Worm (Caenorhabditis elegans) whole organism, mixed stage, embryonic: ENCODE measurements around the gene ZK512.8.

Source experiments
- M03D4.4 ChIP-seq: sonication (generic microtip); optimal IDR thresholded peaks from 2 replicates; lab custom pipeline; 2017; ENCODE audit warnings: mild to moderate bottlenecking, missing genetic modification characterization, missing compliant biosample characterization
- bed-3 ChIP-seq: fragments of 200-800 bp; sonication (Bioruptor generic); optimal IDR thresholded peaks from 3 replicates; lab custom pipeline; 2018; ENCODE audit warnings: mild to moderate bottlenecking, missing genetic modification characterization, moderate library complexity, missing compliant biosample characterization
- ceh-39 ChIP-seq: fragments of 150-350 bp; optimal IDR thresholded peaks from 2 replicates; lab custom pipeline; 2014; ENCODE audit warnings: missing biosample characterization, missing genetic modification characterization
- ceh-43 ChIP-seq: fragments of 200-800 bp; sonication (Bioruptor generic); optimal IDR thresholded peaks from 2 replicates; lab custom pipeline; 2018; ENCODE audit warnings: mild to moderate bottlenecking, missing genetic modification characterization, moderate library complexity, missing compliant biosample characterization
- ceh-83 ChIP-seq: fragments of 200-800 bp; sonication (Bioruptor generic); optimal IDR thresholded peaks from 2 replicates; lab custom pipeline; 2018; ENCODE audit warnings: mild to moderate bottlenecking, missing genetic modification characterization, missing compliant biosample characterization
- cnd-1 ChIP-seq: fragments of 200-800 bp; sonication (Bioruptor generic); optimal IDR thresholded peaks from 2 replicates; lab custom pipeline; 2018; ENCODE audit warnings: mild to moderate bottlenecking, missing genetic modification characterization, missing compliant biosample characterization
- drap-1 ChIP-seq: fragments of 200-800 bp; sonication (Bioruptor generic); optimal IDR thresholded peaks from 3 replicates; lab custom pipeline; 2018; ENCODE audit warnings: mild to moderate bottlenecking, missing genetic modification characterization, missing compliant biosample characterization
- elt-1 ChIP-seq: sonication (generic microtip); optimal IDR thresholded peaks from 2 replicates; lab custom pipeline; 2017; ENCODE audit warnings: missing genetic modification characterization, mild to moderate bottlenecking, missing compliant biosample characterization, antibody characterized with exemption, moderate library complexity, borderline replicate concordance; ENCODE audit not compliant: insufficient read depth
- elt-3 ChIP-seq: fragments of 150-350 bp; optimal IDR thresholded peaks from 2 replicates; lab custom pipeline; 2014; ENCODE audit warnings: missing biosample characterization, missing genetic modification characterization
- flh-1 ChIP-seq: fragments of 200-800 bp; sonication (Bioruptor generic); optimal IDR thresholded peaks from 2 replicates; lab custom pipeline; 2018; ENCODE audit warnings: mild to moderate bottlenecking, missing genetic modification characterization, moderate library complexity, missing compliant biosample characterization
- ham-2 ChIP-seq: fragments of 200-800 bp; sonication (Bioruptor generic); optimal IDR thresholded peaks from 2 replicates; lab custom pipeline; 2018; ENCODE audit warnings: mild to moderate bottlenecking, missing genetic modification characterization, missing compliant biosample characterization
- hlh-1 ChIP-seq: fragments of 150-350 bp; optimal IDR thresholded peaks from 2 replicates; lab custom pipeline; 2014; ENCODE audit warnings: missing biosample characterization, missing genetic modification reagents, missing genetic modification characterization
- lin-13 ChIP-seq: fragments of 150-350 bp; optimal IDR thresholded peaks from 2 replicates; lab custom pipeline; 2014; ENCODE audit warnings: missing biosample characterization, missing genetic modification characterization
- lin-32 ChIP-seq: fragments of 200-800 bp; sonication (Bioruptor generic); optimal IDR thresholded peaks from 2 replicates; lab custom pipeline; 2018; ENCODE audit warnings: mild to moderate bottlenecking, missing genetic modification characterization, missing compliant biosample characterization
- lsy-2 ChIP-seq: fragments of 150-350 bp; optimal IDR thresholded peaks from 2 replicates; lab custom pipeline; 2014; ENCODE audit warnings: missing biosample characterization, missing genetic modification characterization
- mep-1 ChIP-seq: fragments of 150-350 bp; optimal IDR thresholded peaks from 2 replicates; lab custom pipeline; 2017; ENCODE audit warnings: missing biosample characterization, missing genetic modification reagents, missing genetic modification characterization, inconsistent platforms
- mls-2 ChIP-seq: sonication (generic microtip); optimal IDR thresholded peaks from 2 replicates; lab custom pipeline; 2016; ENCODE audit warnings: mild to moderate bottlenecking, missing genetic modification characterization, moderate library complexity, missing compliant biosample characterization
- nhr-12 ChIP-seq: fragments of 150-350 bp; optimal IDR thresholded peaks from 2 replicates; lab custom pipeline; 2014; ENCODE audit warnings: missing biosample characterization, missing genetic modification characterization
- nhr-2 ChIP-seq: fragments of 150-350 bp; optimal IDR thresholded peaks from 2 replicates; lab custom pipeline; 2014; ENCODE audit warnings: missing biosample characterization, missing genetic modification characterization
- nhr-237 ChIP-seq: fragments of 150-350 bp; optimal IDR thresholded peaks from 2 replicates; lab custom pipeline; 2014; ENCODE audit warnings: missing biosample characterization, missing genetic modification characterization
- nhr-76 ChIP-seq: sonication (generic microtip); optimal IDR thresholded peaks from 2 replicates; lab custom pipeline; 2017; ENCODE audit warnings: missing biosample characterization, missing genetic modification characterization
- pha-4 ChIP-seq: fragments of 150-350 bp; optimal IDR thresholded peaks from 2 replicates; lab custom pipeline; 2018; ENCODE audit warnings: missing biosample characterization, missing genetic modification reagents, missing genetic modification characterization
- sem-2 ChIP-seq: fragments of 200-800 bp; sonication (Bioruptor generic); optimal IDR thresholded peaks from 2 replicates; lab custom pipeline; 2018; ENCODE audit warnings: mild to moderate bottlenecking, missing genetic modification characterization, missing compliant biosample characterization
- sptf-1 ChIP-seq: sonication (generic microtip); optimal IDR thresholded peaks from 2 replicates; lab custom pipeline; 2017; ENCODE audit warnings: mild to moderate bottlenecking, missing genetic modification characterization, moderate library complexity, missing compliant biosample characterization
- tbx-8 ChIP-seq: fragments of 200-800 bp; sonication (Bioruptor generic); optimal IDR thresholded peaks from 2 replicates; lab custom pipeline; 2018; ENCODE audit warnings: mild to moderate bottlenecking, missing genetic modification characterization, moderate library complexity, missing compliant biosample characterization
- unc-62 ChIP-seq: fragments of 150-350 bp; optimal IDR thresholded peaks from 2 replicates; lab custom pipeline; 2014; ENCODE audit warnings: missing biosample characterization, missing genetic modification reagents, missing genetic modification characterization
- zip-8 ChIP-seq: fragments of 150-350 bp; optimal IDR thresholded peaks from 2 replicates; lab custom pipeline; 2014; ENCODE audit warnings: missing biosample characterization, missing genetic modification characterization
- ztf-11 ChIP-seq: fragments of 150-350 bp; optimal IDR thresholded peaks from 2 replicates; lab custom pipeline; 2014; ENCODE audit warnings: missing biosample characterization, missing genetic modification characterization

ZK512.8 gene

DNA sequence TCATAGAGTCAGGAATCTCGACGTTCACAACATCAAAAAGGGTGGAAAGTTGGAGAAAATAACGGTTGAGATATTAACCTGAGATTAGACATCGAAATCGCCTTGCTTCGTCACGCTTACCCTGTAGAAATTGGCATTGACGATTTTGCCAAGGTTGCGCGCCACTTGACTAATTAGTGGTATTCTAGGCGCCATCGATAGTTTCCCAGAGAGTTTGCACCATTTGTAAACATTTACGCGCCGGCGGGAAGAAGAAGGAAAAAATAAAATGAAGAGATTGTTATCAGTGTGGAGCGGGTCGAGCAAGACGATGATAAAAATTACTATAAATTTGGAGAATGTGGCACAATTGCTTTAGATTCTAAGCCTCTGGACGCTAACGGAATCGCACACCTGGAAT, 35.6 kb upstream of the ZK512.8 start:
- TF ChIP-seq sptf-1 (tag; lab: Kevin White, UChicago) (no peak), M03D4.4 (tag; lab: Kevin White, UChicago) (no peak), ztf-11 (tag; lab: Kevin White, UChicago) (no peak), lin-13 (no peak), pha-4 (tag; lab: Kevin White, UChicago) (no peak), nhr-2 (tag; lab: Kevin White, UChicago) (no peak), lin-32 (GFP tag; lab: Kevin White, UChicago) (no peak), bed-3 (GFP tag; lab: Kevin White, UChicago) (no peak), lsy-2 (tag; lab: Kevin White, UChicago) (no peak), flh-1 (GFP tag; lab: Kevin White, UChicago) (no peak), mls-2 (tag; lab: Kevin White, UChicago) (no peak)

DNA sequence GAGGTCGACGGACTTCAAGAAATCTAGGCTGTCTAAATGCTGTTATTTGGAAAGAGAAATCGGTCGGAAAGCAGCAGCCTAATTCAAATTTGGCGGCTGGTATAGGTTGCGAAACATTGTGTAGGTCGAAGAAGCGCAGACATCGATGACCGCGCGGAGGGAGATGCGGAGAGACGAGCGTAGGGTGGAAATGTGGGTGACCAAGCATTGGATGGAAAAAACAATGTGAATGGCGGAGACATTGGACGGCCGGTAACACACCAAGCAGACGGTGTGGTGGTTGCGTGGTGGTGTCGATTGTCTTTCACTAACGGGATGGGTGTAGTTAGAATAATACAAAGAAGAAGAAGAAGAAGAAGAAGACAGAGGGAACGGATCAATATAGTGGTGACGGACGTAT, 33.4 kb upstream of the ZK512.8 start:
- TF ChIP-seq mls-2 (tag; lab: Kevin White, UChicago) (peak; percentile 66), nhr-2 (tag; lab: Kevin White, UChicago) (peak; percentile 77), zip-8 (tag; lab: Kevin White, UChicago) (peak; percentile 1), sptf-1 (tag; lab: Kevin White, UChicago) (peak; percentile 56), ceh-43 (GFP tag; lab: Kevin White, UChicago) (no peak), drap-1 (peak; percentile 23), ceh-39 (tag; lab: Kevin White, UChicago) (peak; percentile 37), ham-2 (GFP tag; lab: Kevin White, UChicago) (peak; percentile 74), lin-13 (peak; percentile 48), M03D4.4 (tag; lab: Kevin White, UChicago) (peak; percentile 36), tbx-8 (GFP tag; lab: Kevin White, UChicago) (no peak), ztf-11 (tag; lab: Kevin White, UChicago) (no peak)
- TF ChIP-seq, all 35 proteins: peak for 9

DNA sequence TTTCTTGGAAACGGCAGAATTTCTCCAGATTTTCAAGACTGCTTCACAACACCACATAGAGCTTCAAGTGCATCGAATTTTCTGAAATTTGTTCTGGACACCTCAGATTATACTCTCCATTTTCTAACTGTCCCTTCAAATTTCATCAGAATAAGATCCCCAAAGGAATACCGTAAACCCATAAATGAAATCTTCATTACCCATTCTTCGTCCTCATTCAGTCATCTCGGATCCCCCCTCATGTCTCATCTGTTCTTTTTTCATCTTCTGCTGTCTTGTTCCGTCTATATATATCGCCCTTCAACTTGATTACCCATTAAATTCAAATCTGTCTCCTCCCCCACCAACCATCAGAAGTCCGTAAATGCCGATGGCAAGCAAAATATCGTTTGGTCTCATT, 31.8 kb upstream of the ZK512.8 start:
- no peak for TF ChIP-seq M03D4.4 (tag; lab: Kevin White, UChicago)
- no peak for TF ChIP-seq ceh-83 (GFP tag; lab: Kevin White, UChicago)
- no peak for TF ChIP-seq bed-3 (GFP tag; lab: Kevin White, UChicago)
- no peak for TF ChIP-seq nhr-76 (tag; lab: Kevin White, UChicago)
- TF ChIP-seq nhr-2 (tag; lab: Kevin White, UChicago): no peak

- TF ChIP-seq pha-4 (tag; lab: Kevin White, UChicago): peak; percentile 24
- no peak for TF ChIP-seq nhr-76 (tag; lab: Kevin White, UChicago)
- peak; percentile 32 for TF ChIP-seq ham-2 (GFP tag; lab: Kevin White, UChicago)
- TF ChIP-seq ceh-43 (GFP tag; lab: Kevin White, UChicago): no peak
- TF ChIP-seq cnd-1 (tag; lab: Kevin White, UChicago): peak; percentile 4
- TF ChIP-seq nhr-237 (tag; lab: Kevin White, UChicago): no peak
Observed at ce11 chrIII:9114649-9115048, 31.2 kb upstream of the ZK512.8 start, which contains the start of gene ZK512.1. Gene ZK512.1, plus strand, starts transcription at chrIII:9114949.

- TF ChIP-seq lsy-2 (tag; lab: Kevin White, UChicago) (no peak), bed-3 (GFP tag; lab: Kevin White, UChicago) (no peak), nhr-12 (tag; lab: Kevin White, UChicago) (no peak), nhr-237 (tag; lab: Kevin White, UChicago) (no peak), unc-62 (GFP tag; lab: Kevin White, UChicago) (no peak), sem-2 (GFP tag; lab: Kevin White, UChicago) (no peak), ham-2 (GFP tag; lab: Kevin White, UChicago) (no peak), nhr-2 (tag; lab: Kevin White, UChicago) (no peak), ceh-39 (tag; lab: Kevin White, UChicago) (no peak)
Observed at ce11 chrIII:9115745-9116144, 30.1 kb upstream of the ZK512.8 start.

- TF ChIP-seq cnd-1 (tag; lab: Kevin White, UChicago) (peak; percentile 25), M03D4.4 (tag; lab: Kevin White, UChicago) (no peak), unc-62 (GFP tag; lab: Kevin White, UChicago) (no peak), ceh-83 (GFP tag; lab: Kevin White, UChicago) (no peak), nhr-12 (tag; lab: Kevin White, UChicago) (no peak), nhr-2 (tag; lab: Kevin White, UChicago) (no peak), ceh-43 (GFP tag; lab: Kevin White, UChicago) (no peak), elt-1 (no peak), tbx-8 (GFP tag; lab: Kevin White, UChicago) (no peak), mep-1 (tag; lab: Kevin White, UChicago) (no peak), mls-2 (tag; lab: Kevin White, UChicago) (no peak), elt-3 (tag; lab: Kevin White, UChicago) (no peak), hlh-1 (tag; lab: Kevin White, UChicago) (peak; percentile 74), flh-1 (GFP tag; lab: Kevin White, UChicago) (no peak)
Observed at ce11 chrIII:9118314-9118850, 27.5 kb upstream of the ZK512.8 start, which contains the start of gene grl-11. Gene grl-11, minus strand, starts transcription at chrIII:9118364.
